Worm (Caenorhabditis elegans): Measurements from ENCODE around the gene F14F9.6.

DNA sequence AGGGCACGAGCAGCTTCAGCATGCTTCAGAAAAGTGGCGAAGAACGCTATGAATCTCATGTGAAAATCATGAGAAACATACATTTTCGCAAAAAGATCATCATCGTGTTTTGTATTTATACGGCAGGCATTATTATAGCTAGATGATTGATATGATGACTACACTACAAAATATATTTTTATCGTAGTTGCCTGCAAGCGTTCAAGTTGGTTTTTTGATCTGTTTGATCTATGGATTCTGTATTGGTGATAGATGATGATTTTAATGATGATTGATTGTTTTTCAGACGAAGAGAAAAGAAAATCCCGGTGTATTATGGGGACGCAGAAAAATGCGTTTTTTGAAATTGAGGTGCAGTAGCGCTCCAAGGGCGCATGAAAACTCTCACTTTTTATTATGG is 35.6 kb downstream of the F14F9.6 start, which contains the start of gene ugt-63:
- no peak for TF ChIP-seq pqm-1 (tag; optimal IDR thresholded peaks at IDR 0.05)
- TF ChIP-seq dpl-1 (GFP tag; optimal IDR thresholded peaks at IDR 0.05): no peak
- no peak for TF ChIP-seq nhr-76 (tag; optimal IDR thresholded peaks at IDR 0.05)
- TF ChIP-seq unc-62 (GFP tag; optimal IDR thresholded peaks at IDR 0.05 in 1 of 2): peak in 1 of 2 experiments; percentile 61
- TF ChIP-seq unc-62 (tag; optimal IDR thresholded peaks at IDR 0.05): no peak
- no peak for TF ChIP-seq lsy-2 (tag; optimal IDR thresholded peaks at IDR 0.05)
- TF ChIP-seq ceh-32 (tag; optimal IDR thresholded peaks at IDR 0.05; ENCODE audit: poor library complexity): no peak
- TF ChIP-seq spr-3 (GFP tag; optimal IDR thresholded peaks at IDR 0.05): no peak
- TF ChIP-seq ces-1 (GFP tag; optimal IDR thresholded peaks at IDR 0.05): no peak
- TF ChIP-seq nhr-28 (tag; optimal IDR thresholded peaks at IDR 0.05): peak; percentile 99
- TF ChIP-seq lin-39 (tag; optimal IDR thresholded peaks at IDR 0.05): no peak
- TF ChIP-seq unc-130 (GFP tag; optimal IDR thresholded peaks at IDR 0.05): no peak
- TF ChIP-seq Y5F2A.4 (GFP tag; optimal IDR thresholded peaks at IDR 0.05): no peak
- TF ChIP-seq pha-4 (GFP tag; IDR thresholded peaks at IDR 0.05): no peak
- no peak for TF ChIP-seq pha-4 (tag; optimal IDR thresholded peaks at IDR 0.05)
- TF ChIP-seq ama-1 (optimal IDR thresholded peaks at IDR 0.05): no peak

All from whole organism, L4 larva.